Worm (Caenorhabditis elegans): ENCODE data around the gene ZK177.12.

DNA sequence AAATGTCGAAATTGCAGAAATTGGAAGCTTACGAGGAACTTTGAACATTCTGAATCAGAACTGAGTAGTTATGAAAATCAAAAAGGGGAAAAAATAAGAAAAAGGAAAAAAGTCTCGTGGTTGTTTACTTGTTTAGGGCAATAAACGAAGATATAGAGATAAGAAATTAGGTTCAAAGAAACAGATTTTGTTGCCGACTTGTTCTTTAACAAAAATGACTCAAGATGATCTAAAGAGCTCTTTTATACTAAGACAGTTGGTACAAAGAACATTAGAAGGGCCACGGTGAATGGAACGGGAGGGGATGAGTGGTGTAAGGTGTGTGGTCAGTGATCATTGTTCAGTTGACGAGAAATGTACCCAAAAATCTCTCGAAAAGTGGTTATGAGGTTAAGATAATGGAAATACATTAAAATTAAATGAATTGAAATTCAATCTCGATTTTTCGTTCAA is 26.0 kb downstream of the ZK177.12 start, which contains the start of gene acdh-2:
- TF ChIP-seq mdl-1 (tag; optimal IDR thresholded peaks at IDR 0.05): no peak
- no peak for TF ChIP-seq nhr-11 (tag; optimal IDR thresholded peaks at IDR 0.05)
- TF ChIP-seq R02D3.7 (tag; optimal IDR thresholded peaks at IDR 0.05): no peak
- no peak for TF ChIP-seq lin-39 (tag; optimal IDR thresholded peaks at IDR 0.05)
- TF ChIP-seq nhr-6 (tag; optimal IDR thresholded peaks at IDR 0.05): no peak
- no peak for TF ChIP-seq unc-62 (GFP tag; optimal IDR thresholded peaks at IDR 0.05)
- TF ChIP-seq nhr-23 (tag; optimal IDR thresholded peaks at IDR 0.05): no peak
- TF ChIP-seq nhr-129 (tag; optimal IDR thresholded peaks at IDR 0.05): no peak
- no peak for TF ChIP-seq aly-2 (tag; optimal IDR thresholded peaks at IDR 0.05)
- TF ChIP-seq egl-27 (tag; optimal IDR thresholded peaks at IDR 0.05): no peak
- TF ChIP-seq zag-1 (tag; optimal IDR thresholded peaks at IDR 0.05): no peak

All from whole organism, L2 larva.